Fruit fly (Drosophila melanogaster): ENCODE data around the gene bru3.

- TF ChIP-seq EcR (GFP tag; optimal IDR thresholded peaks at IDR 0.05) (no peak), gl (tag; optimal IDR thresholded peaks at IDR 0.05) (no peak), CG4496 (GFP tag; IDR thresholded peaks at IDR 0.05) (no peak; the same call in 2 of the 3 replicates)
These were observed 313.9 kb downstream of the bru3 start for dm6 chr3L:13489193-13489752.

Measured in whole organism, pupa.